Fruit fly (Drosophila melanogaster): ENCODE measurements around the gene CG13284.
A peak's percentile ranks its signal among the peaks of the same experiment; 100 is the strongest.

Gene CG13284

dm6 chr2L:16817421-16818101 lies 31.0 kb downstream of the CG13284 start (continued):
- TF ChIP-seq Tbp (GFP tag; optimal IDR thresholded peaks at IDR 0.05) (no peak), Camta (GFP tag; optimal IDR thresholded peaks at IDR 0.05) (peak; percentile 3), Elba2 (GFP tag; optimal IDR thresholded peaks at IDR 0.05) (no peak), unpg (GFP tag; optimal IDR thresholded peaks at IDR 0.05) (peak; percentile 28), CG8290 (GFP tag; optimal IDR thresholded peaks at IDR 0.05) (no peak), CG8290 (tag; optimal IDR thresholded peaks at IDR 0.05) (peak in 1 of 2 experiments; percentile 42), CG12104 (GFP tag; optimal IDR thresholded peaks at IDR 0.05) (no peak), Usf (GFP tag; optimal IDR thresholded peaks at IDR 0.05) (no peak), CG7271 (tag; optimal IDR thresholded peaks at IDR 0.05) (no peak), CG6791 (GFP tag; IDR thresholded peaks at IDR 0.05; ENCODE audit: partially characterized antibody) (0 out of 3 replicates have a peak, but pooled peaks have one; percentile 23), Hey (tag; optimal IDR thresholded peaks at IDR 0.05) (peak; percentile 62), row (GFP tag; IDR thresholded peaks at IDR 0.05) (peak; percentile 37; the same call in 2 of the 3 replicates), CG8944 (GFP tag; optimal IDR thresholded peaks at IDR 0.05) (no peak), CG33557 (GFP tag; optimal IDR thresholded peaks at IDR 0.05) (no peak), CG10979 (tag; optimal IDR thresholded peaks at IDR 0.05) (no peak), CG1647 (GFP tag; optimal IDR thresholded peaks at IDR 0.05) (no peak), ap (GFP tag; IDR thresholded peaks at IDR 0.05) (no peak), CG3281 (GFP tag; optimal IDR thresholded peaks at IDR 0.05) (peak; percentile 27), exex (tag; optimal IDR thresholded peaks at IDR 0.05) (peak; percentile 31), chif (GFP tag; optimal IDR thresholded peaks at IDR 0.05) (no peak), gem (tag; optimal IDR thresholded peaks at IDR 0.05) (peak; percentile 36), CG6272 (GFP tag; IDR thresholded peaks at IDR 0.05) (no peak), bowl (GFP tag; IDR thresholded peaks at IDR 0.05) (no peak), al (GFP tag; IDR thresholded peaks at IDR 0.05) (no peak), CG2199 (GFP tag; IDR thresholded peaks at IDR 0.05) (no peak), CG34376 (GFP tag; optimal IDR thresholded peaks at IDR 0.05) (peak; percentile 22), CG16815 (GFP tag; optimal IDR thresholded peaks at IDR 0.05) (no peak), CG17361 (GFP tag; IDR thresholded peaks at IDR 0.05) (no peak), Deaf1 (tag; optimal IDR thresholded peaks at IDR 0.05) (no peak), grau (tag; optimal IDR thresholded peaks at IDR 0.05) (peak; percentile 89), CG31441 (GFP tag; IDR thresholded peaks at IDR 0.05) (0 out of 2 replicates have a peak, but pooled peaks have one; percentile 15), CG2875 (GFP tag; optimal IDR thresholded peaks at IDR 0.05) (no peak), CG32772 (GFP tag; IDR thresholded peaks at IDR 0.05) (no peak; the same call in 1 of the 2 replicates), slbo (GFP tag; IDR thresholded peaks at IDR 0.05) (peak; percentile 23; the same call in 1 of the 2 replicates), ind (GFP tag; optimal IDR thresholded peaks at IDR 0.05) (peak; percentile 1), tap (tag; optimal IDR thresholded peaks at IDR 0.05) (no peak), CG8089 (GFP tag; optimal IDR thresholded peaks at IDR 0.05) (no peak), CG4707 (GFP tag; optimal IDR thresholded peaks at IDR 0.05) (no peak), CG1602 (GFP tag; optimal IDR thresholded peaks at IDR 0.05) (no peak), tup (GFP tag; optimal IDR thresholded peaks at IDR 0.05) (peak; percentile 21), seq (GFP tag; IDR thresholded peaks at IDR 0.05) (0 out of 2 replicates have a peak, but pooled peaks have one; percentile 30), CG2120 (GFP tag; optimal IDR thresholded peaks at IDR 0.05) (peak; percentile 63), Myb (GFP tag; optimal IDR thresholded peaks at IDR 0.05) (peak; percentile 2), CG4854 (GFP tag; optimal IDR thresholded peaks at IDR 0.05) (no peak), Hsf (GFP tag; optimal IDR thresholded peaks at IDR 0.05) (no peak), CG17328 (GFP tag; IDR thresholded peaks at IDR 0.05) (0 out of 2 replicates have a peak, but pooled peaks have one; percentile 30), CG43689 (GFP tag; IDR thresholded peaks at IDR 0.05) (no peak), mld (GFP tag; IDR thresholded peaks at IDR 0.05; ENCODE audit: partially characterized antibody) (no peak), shn (GFP tag; optimal IDR thresholded peaks at IDR 0.05) (peak; percentile 38), CG9727 (GFP tag; optimal IDR thresholded peaks at IDR 0.05) (peak; percentile 14)
